Worm (Caenorhabditis elegans): Measurements from ENCODE around the gene ddo-2.

DNA sequence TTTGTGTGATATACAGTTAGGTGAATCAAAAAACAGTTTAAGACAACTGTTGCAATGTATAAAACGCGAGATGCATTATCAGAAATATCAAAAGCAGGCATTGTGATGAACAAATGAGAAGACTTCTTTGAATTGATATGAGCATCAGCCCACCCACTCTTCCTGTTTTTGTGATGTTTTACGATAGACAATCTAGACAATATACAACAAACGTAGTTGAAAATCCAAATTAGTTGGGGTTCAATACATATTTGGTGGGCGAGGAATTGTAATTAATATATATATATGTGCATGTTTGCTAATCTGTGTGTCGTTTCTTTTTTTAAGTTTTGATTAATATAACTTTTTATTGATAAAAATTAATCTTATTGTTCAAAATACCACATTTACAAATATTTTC lies 37.3 kb upstream of the ddo-2 start, which contains the start of gene str-28:
- TF ChIP-seq him-1 (tag; optimal IDR thresholded peaks at IDR 0.05) = no peak
- TF ChIP-seq dao-5 (tag; optimal IDR thresholded peaks at IDR 0.05) = no peak
- no peak for TF ChIP-seq W03F9.2 (tag; optimal IDR thresholded peaks at IDR 0.05)

Data from whole organism, L4/young adult.